Worm (Caenorhabditis elegans) whole organism, early embryonic: Measurements from ENCODE around the gene dod-21.

Source experiments
- B0310.2 ChIP-seq: sonication (generic microtip); optimal IDR thresholded peaks from 2 replicates; lab custom pipeline; 2016; ENCODE audit warnings: mild to moderate bottlenecking, missing genetic modification characterization, missing compliant biosample characterization
- F13C5.2 ChIP-seq: sonication (generic microtip); optimal IDR thresholded peaks from 2 replicates; lab custom pipeline; 2017; ENCODE audit warnings: mild to moderate bottlenecking, missing genetic modification characterization, inconsistent platforms, missing compliant biosample characterization
- aly-1 ChIP-seq: sonication (generic microtip); optimal IDR thresholded peaks from 2 replicates; lab custom pipeline; 2016; ENCODE audit warnings: missing genetic modification characterization, missing compliant biosample characterization
- ceh-13 ChIP-seq: fragments of 200-800 bp; sonication (Bioruptor generic); optimal IDR thresholded peaks from 2 replicates; lab custom pipeline; 2018; ENCODE audit warnings: mild to moderate bottlenecking, missing genetic modification characterization, missing compliant biosample characterization
- ceh-36 ChIP-seq: sonication (generic microtip); optimal IDR thresholded peaks from 2 replicates; lab custom pipeline; 2016; ENCODE audit warnings: missing genetic modification characterization, inconsistent platforms, missing compliant biosample characterization
- ets-7 ChIP-seq: sonication (generic microtip); optimal IDR thresholded peaks from 2 replicates; lab custom pipeline; 2016; ENCODE audit warnings: missing genotype, missing genetic modification characterization, missing compliant biosample characterization
- flt-1 ChIP-seq: fragments of 200-800 bp; sonication (Bioruptor generic); IDR thresholded peaks from 2 replicates; pipeline ENCODE4 v1.3.6; 2022; ENCODE audit warnings: missing genetic modification characterization, missing compliant biosample characterization
- hmbx-1 ChIP-seq: sonication (generic microtip); optimal IDR thresholded peaks from 2 replicates; lab custom pipeline; 2016; ENCODE audit warnings: mild to moderate bottlenecking, missing genetic modification characterization, missing compliant biosample characterization
- hmg-4 ChIP-seq: fragments of 200-800 bp; sonication (Bioruptor generic); optimal IDR thresholded peaks from 2 replicates; lab custom pipeline; 2018; ENCODE audit warnings: mild to moderate bottlenecking, missing genetic modification characterization, missing compliant biosample characterization
- hnd-1 ChIP-seq: sonication (generic microtip); optimal IDR thresholded peaks from 2 replicates; lab custom pipeline; 2016; ENCODE audit warnings: missing genetic modification characterization, missing compliant biosample characterization
- pes-1 ChIP-seq: fragments of 200-800 bp; sonication (Bioruptor generic); IDR thresholded peaks from 2 replicates; pipeline ENCODE4 v1.3.6; 2022; ENCODE audit warnings: missing genetic modification reagents, missing genetic modification characterization, missing compliant biosample characterization
- scrt-1 ChIP-seq: fragments of 200-800 bp; sonication (Bioruptor generic); IDR thresholded peaks from 2 replicates; pipeline ENCODE4 v1.3.6; 2022; ENCODE audit warnings: missing genetic modification characterization, missing compliant biosample characterization
- sea-1 ChIP-seq: fragments of 200-800 bp; sonication (Bioruptor generic); conservative IDR thresholded peaks from 2 replicates; pipeline ENCODE4 v1.3.6; 2022; ENCODE audit warnings: missing genetic modification characterization, missing compliant biosample characterization
- tbx-11 ChIP-seq: fragments of 200-800 bp; sonication (Bioruptor generic); IDR thresholded peaks from 2 replicates; pipeline ENCODE4 v1.3.6; 2022; ENCODE audit warnings: missing genetic modification characterization, missing compliant biosample characterization
- tbx-37 ChIP-seq: fragments of 200-800 bp; sonication (Bioruptor generic); conservative IDR thresholded peaks from 2 replicates; pipeline ENCODE4 v1.3.6; 2022; ENCODE audit warnings: missing genetic modification reagents, missing genetic modification characterization, missing compliant biosample characterization
- tra-4 ChIP-seq: sonication (generic microtip); optimal IDR thresholded peaks from 2 replicates; lab custom pipeline; 2017; ENCODE audit warnings: missing genetic modification characterization, missing compliant biosample characterization

dod-21 gene

DNA sequence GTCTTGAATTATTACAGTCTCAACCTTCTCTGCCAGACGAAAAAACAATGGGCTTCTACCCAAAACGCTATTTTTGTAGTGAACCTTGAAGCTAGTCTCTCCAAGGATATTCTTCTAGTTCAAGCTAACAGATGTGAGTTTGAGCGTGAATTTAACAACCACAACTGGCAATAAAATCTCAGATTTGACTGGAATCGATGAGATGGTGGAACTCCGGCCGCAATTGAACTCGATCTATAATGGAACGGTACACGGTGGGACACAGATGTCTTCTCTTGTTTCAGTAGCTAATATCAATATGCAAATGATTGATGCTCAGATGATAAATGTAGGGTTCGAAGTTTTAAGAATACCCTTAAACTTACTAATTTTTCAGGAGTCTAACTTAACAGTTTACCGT lies 41.1 kb downstream of the dod-21 start:
- TF ChIP-seq flt-1 (GFP tag; lab: Robert Waterston, UW) (no peak), tra-4 (tag; lab: Kevin White, UChicago) (no peak), F13C5.2 (no peak)

DNA sequence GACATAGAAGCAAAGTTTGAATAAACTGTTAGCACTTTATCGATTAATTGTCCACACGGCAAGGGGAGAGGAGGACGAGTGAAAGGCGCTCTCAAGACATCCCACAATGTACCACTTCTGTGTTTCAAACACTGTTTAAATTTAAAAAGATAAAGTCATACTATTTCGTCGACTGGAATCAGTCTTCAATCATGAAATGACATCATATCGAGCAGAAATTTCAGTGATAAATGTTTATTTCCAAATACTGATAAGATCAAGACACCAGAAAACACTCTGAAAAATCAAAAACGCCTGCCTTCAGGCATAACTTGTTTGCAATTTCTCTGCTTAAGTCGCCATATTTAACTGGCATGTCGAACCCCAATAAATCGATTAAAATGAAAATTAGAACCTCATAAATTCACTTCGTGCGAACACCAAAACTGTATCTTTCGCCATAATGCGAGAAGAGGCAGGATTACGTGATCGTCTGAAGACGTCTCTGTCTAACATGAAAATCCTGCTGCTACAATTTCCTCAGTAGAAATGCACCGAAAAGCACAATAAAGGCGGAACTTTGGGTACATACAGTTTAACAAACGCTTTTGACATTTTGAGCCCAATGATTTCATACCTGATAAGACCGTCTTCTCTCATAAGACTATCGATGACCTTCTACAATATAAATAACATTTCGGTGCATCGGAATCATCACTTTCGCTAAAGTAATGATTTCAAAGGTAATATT lies 41.9 kb downstream of the dod-21 start, which contains the start of gene K10D11.2:
Gene K10D11.2 (plus strand): TSS at position 680 of the 730 bp plus-strand sequence.
- TF ChIP-seq flt-1 (GFP tag; lab: Robert Waterston, UW) (no peak), tbx-11 (GFP tag; lab: Robert Waterston, UW) (no peak), sea-1 (GFP tag; lab: Robert Waterston, UW) (no peak), hmbx-1 (tag; lab: Kevin White, UChicago) (no peak), scrt-1 (GFP tag; lab: Robert Waterston, UW) (no peak), tbx-37 (GFP tag; lab: Robert Waterston, UW) (no peak), ets-7 (tag; lab: Kevin White, UChicago) (no peak), hnd-1 (tag; lab: Kevin White, UChicago) (no peak), F13C5.2 (no peak), pes-1 (GFP tag; lab: Robert Waterston, UW) (no peak), hmg-4 (GFP tag; lab: Kevin White, UChicago) (no peak), ceh-13 (GFP tag; lab: Kevin White, UChicago) (no peak)

DNA sequence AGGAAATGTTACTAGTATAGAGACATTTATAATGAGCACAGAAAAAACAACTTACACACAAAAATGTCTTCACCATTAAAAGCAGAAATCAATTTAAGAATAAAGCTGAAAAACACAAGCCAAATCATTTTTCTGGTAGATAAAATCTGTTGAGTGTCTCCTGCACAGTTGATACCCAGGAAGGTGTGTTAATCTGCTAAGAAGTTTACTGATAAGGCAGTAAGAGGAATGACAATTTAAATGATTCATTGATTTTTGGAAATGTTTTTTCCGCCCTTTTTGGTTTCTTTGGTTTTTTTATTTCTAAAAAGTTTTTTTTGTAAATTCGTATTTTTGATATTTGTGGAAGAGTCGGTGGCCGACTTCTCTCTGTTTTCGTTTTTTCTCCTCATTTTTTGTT lies 49.4 kb downstream of the dod-21 start, which contains the start of gene K10D11.3:
Gene K10D11.3 (minus strand): TSS at position 174 of the 400 bp plus-strand sequence.
- TF ChIP-seq F13C5.2, result no peak
- no peak for TF ChIP-seq hmbx-1 (tag; lab: Kevin White, UChicago)
- no peak for TF ChIP-seq ceh-36 (tag; lab: Kevin White, UChicago)
- TF ChIP-seq aly-1, result no peak
- TF ChIP-seq sea-1 (GFP tag; lab: Robert Waterston, UW), result no peak
- no peak for TF ChIP-seq tbx-11 (GFP tag; lab: Robert Waterston, UW)
- TF ChIP-seq B0310.2, result no peak
